Worm (Caenorhabditis elegans): ENCODE data around the gene eco-1.

The eco-1 gene

DNA sequence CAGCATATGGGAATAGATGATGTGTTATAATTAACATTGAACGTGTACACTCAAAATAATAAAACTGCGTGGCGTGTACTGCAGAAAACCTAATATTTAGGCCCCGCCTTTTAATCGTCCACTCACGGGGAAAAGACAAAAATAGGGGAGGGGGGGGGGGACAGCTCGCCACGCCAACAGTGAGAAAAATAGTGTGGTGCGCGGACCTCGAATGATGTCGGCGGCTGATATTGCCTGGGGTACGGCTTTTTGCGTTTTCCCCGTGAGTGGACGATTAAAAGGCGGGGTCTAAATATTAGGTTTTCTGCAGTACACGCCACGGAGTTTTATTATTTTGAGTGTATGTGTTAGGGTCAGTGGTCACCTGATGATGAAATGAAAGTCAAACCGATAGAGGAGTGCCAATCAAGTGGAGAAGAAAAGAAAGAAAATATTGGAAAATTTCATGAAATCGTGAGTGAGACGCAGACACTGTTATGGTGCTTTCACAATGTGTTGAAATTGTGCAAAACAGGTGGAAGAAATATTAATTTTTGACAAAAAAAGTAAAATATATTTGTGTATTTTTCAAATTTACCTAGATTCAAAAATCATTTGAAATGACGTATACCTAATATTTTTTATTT is 24.9 kb downstream of the eco-1 start:
- TF ChIP-seq lsy-2 (tag; optimal IDR thresholded peaks at IDR 0.05), result peak in 1 of 2 experiments; percentile 12
- TF ChIP-seq crh-2 (tag; optimal IDR thresholded peaks at IDR 0.05), result peak; percentile 11
- peak; percentile 57 for TF ChIP-seq nhr-129 (tag; optimal IDR thresholded peaks at IDR 0.05)

DNA sequence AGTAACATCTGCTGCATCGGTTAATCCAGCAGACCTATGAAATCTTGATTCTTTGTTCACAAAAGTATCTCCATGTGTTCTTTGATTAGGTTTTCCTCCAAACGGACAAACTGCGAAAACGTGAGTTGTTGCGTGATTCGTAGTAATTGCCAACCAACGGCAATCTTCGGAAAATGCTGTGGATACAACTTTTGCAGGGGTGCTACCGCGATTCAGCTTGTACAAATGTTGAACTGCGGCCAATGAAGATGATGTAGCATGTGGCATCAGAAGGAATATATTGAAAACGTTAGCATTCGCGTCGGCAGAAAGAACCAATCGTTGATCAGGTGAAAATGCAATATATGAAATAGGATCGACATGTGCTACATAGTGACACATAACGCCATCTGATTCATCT is 27.2 kb downstream of the eco-1 start:
- TF ChIP-seq unc-55 (GFP tag; optimal IDR thresholded peaks at IDR 0.05), result no peak
- no peak for TF ChIP-seq zag-1 (tag; optimal IDR thresholded peaks at IDR 0.05)
- TF ChIP-seq aly-2 (tag; optimal IDR thresholded peaks at IDR 0.05), result no peak
- no peak for TF ChIP-seq skn-1 (tag; optimal IDR thresholded peaks at IDR 0.05)
- no peak for TF ChIP-seq ama-1 (optimal IDR thresholded peaks at IDR 0.05)
- no peak for TF ChIP-seq crh-2 (tag; optimal IDR thresholded peaks at IDR 0.05)
- TF ChIP-seq ztf-1 (GFP tag; conservative IDR thresholded peaks at IDR 0.05), result no peak
- no peak for TF ChIP-seq lin-11 (tag; optimal IDR thresholded peaks at IDR 0.05)

DNA sequence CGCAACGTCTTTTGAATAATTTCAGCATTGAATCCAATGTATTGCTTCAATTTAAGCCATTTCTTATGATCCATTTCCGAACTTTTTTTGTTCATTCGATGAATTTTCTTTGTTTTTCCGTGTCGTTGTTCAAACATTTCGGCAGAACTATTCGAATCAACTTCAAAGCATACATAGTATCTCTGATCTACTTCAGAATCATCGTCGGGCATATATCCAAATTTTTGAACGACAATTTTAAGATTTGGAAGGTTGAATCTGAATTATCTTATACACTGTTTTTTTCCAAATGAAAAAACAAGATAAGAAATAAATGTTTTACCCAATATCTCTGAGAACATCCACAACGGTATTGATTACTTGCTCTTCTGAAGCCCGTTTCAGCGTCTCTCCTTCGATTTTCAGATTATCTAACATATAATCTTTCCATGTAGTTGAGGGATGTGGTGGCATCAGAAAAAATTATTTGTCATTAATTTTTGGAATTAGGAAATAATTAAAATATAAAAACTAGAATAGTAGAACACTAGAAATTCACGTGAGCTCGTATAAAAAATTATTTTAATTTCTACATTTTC is 29.7 kb downstream of the eco-1 start, which contains the start of gene lab-2:
TSS of gene lab-2 (minus strand) at position 453 of the 578 bp plus-strand sequence.
- no peak for TF ChIP-seq ceh-82 (tag; optimal IDR thresholded peaks at IDR 0.05)
- no peak for TF ChIP-seq mab-5 (tag; optimal IDR thresholded peaks at IDR 0.05)
- TF ChIP-seq ama-1 (optimal IDR thresholded peaks at IDR 0.05), result peak; percentile 36
- TF ChIP-seq nhr-25 (tag; optimal IDR thresholded peaks at IDR 0.05), result peak; percentile 48
- peak in 1 of 2 experiments; percentile 29 for TF ChIP-seq lsy-2 (tag; optimal IDR thresholded peaks at IDR 0.05)
- no peak for TF ChIP-seq nhr-77 (tag; optimal IDR thresholded peaks at IDR 0.05)
- no peak for TF ChIP-seq nhr-12 (tag; optimal IDR thresholded peaks at IDR 0.05)
- TF ChIP-seq nhr-21 (tag; optimal IDR thresholded peaks at IDR 0.05), result peak; percentile 30
- TF ChIP-seq lin-39 (tag; optimal IDR thresholded peaks at IDR 0.05), result no peak
- TF ChIP-seq crh-2 (tag; optimal IDR thresholded peaks at IDR 0.05), result peak; percentile 26

DNA sequence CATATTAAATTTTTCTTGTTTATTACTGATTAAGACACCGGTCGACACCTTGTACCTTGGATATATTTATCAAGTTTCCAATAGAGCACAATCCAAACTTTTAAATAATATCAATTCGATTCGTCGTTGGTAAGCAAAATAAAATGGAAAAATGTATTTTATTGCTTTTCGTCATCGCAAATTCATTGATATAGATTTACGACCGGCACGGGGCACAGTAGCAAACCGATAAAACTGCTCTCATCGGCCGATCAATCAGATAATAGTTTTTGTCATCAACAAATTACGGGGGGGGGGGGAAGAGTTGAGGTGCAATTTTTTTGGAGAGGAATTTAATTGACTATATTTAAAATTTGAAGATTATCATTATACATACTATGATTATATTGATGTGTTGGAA is 35.6 kb downstream of the eco-1 start:
- TF ChIP-seq fos-1 (tag; optimal IDR thresholded peaks at IDR 0.05), result peak; percentile 57
- no peak for TF ChIP-seq gmeb-1 (tag; optimal IDR thresholded peaks at IDR 0.05)

DNA sequence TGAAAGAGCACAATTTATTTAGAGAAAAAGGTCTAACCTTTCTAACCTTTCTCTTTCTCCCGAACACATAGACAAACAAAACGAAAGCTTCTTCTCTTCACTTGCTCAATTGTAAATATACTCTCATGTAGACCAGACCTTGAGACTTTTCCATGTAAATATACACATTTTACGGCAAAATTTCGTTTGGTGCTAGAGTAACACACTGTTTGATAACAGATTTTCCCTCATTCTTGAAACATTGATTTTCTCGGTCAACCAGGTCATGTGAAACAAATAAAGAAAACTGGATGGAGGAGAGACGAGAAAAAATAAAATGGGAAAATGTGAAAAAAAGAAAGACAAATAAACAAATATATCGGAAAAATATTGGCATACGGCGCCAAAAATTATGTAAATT is 36.9 kb downstream of the eco-1 start:
- TF ChIP-seq lin-11 (tag; optimal IDR thresholded peaks at IDR 0.05) (no peak), nhr-6 (tag; optimal IDR thresholded peaks at IDR 0.05) (no peak), skn-1 (tag; optimal IDR thresholded peaks at IDR 0.05) (no peak), F13H6.1 (tag; optimal IDR thresholded peaks at IDR 0.05) (peak; percentile 66), lin-13 (GFP tag; optimal IDR thresholded peaks at IDR 0.05) (no peak), unc-39 (tag; optimal IDR thresholded peaks at IDR 0.05) (no peak), nhr-25 (tag; optimal IDR thresholded peaks at IDR 0.05) (no peak), fos-1 (tag; optimal IDR thresholded peaks at IDR 0.05) (peak; percentile 8), lin-39 (tag; optimal IDR thresholded peaks at IDR 0.05) (no peak), dmd-4 (tag; optimal IDR thresholded peaks at IDR 0.05) (no peak), sma-9 (GFP tag; optimal IDR thresholded peaks at IDR 0.05) (peak; percentile 35), sma-9 (tag; optimal IDR thresholded peaks at IDR 0.05) (no peak), mdl-1 (tag; optimal IDR thresholded peaks at IDR 0.05) (no peak), crh-2 (tag; optimal IDR thresholded peaks at IDR 0.05) (peak; percentile 11), zag-1 (tag; optimal IDR thresholded peaks at IDR 0.05) (no peak), nhr-129 (tag; optimal IDR thresholded peaks at IDR 0.05) (peak; percentile 41)

DNA sequence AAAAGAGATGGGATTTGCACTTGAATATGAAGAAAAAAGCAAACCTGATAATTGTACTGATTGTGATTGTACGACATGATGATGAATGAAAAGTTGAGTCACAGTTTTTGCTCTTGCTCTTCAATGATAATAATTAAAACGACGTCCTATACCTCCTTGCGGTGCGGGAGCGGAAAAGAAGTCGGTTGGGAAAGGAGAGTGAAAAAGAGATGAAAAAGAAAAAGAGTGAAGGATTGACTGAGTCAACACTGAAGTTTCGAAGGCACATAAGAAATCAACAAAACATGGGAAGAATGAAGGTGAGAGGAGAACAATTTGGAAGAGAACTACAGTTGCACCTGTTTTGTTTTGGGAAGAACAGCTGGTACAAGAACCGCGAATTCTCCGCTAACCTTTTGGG is 39.5 kb downstream of the eco-1 start, which contains the start of gene F56C9.8:
TSS of gene F56C9.8 (minus strand) at position 120 of the 400 bp plus-strand sequence.
- TF ChIP-seq mbf-1 (tag; optimal IDR thresholded peaks at IDR 0.05) (no peak), nhr-129 (tag; optimal IDR thresholded peaks at IDR 0.05) (peak; percentile 9), fos-1 (tag; optimal IDR thresholded peaks at IDR 0.05) (peak; percentile 70), ztf-11 (tag; optimal IDR thresholded peaks at IDR 0.05) (no peak), alr-1 (tag; optimal IDR thresholded peaks at IDR 0.05) (no peak)

DNA sequence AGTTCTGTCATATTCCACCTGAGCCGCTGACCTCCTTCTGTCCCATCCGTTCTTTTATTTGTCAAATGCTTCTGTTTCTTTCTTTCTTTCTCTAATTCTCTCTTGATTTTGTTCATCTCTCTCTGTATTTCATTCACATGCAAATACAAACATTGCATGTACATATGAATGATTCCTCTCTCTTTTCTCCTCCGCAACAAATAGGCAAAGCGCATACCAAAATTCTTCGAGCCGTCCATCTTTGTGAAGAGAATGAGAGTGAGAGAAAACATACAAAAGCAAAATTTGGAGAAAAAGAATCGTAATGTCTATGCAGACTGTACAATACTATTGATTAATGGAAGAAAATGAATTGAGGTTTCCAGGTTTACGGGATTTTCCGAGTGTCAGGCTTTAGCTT is 41.5 kb downstream of the eco-1 start:
- TF ChIP-seq ceh-16 (tag; optimal IDR thresholded peaks at IDR 0.05), result no peak
- no peak for TF ChIP-seq R02D3.7 (tag; optimal IDR thresholded peaks at IDR 0.05)
- peak; percentile 18 for TF ChIP-seq crh-2 (tag; optimal IDR thresholded peaks at IDR 0.05)
- no peak for TF ChIP-seq snpc-4 (tag; optimal IDR thresholded peaks at IDR 0.05)
- TF ChIP-seq fos-1 (tag; optimal IDR thresholded peaks at IDR 0.05), result peak; percentile 38
- no peak for TF ChIP-seq gmeb-1 (tag; optimal IDR thresholded peaks at IDR 0.05)
- no peak for TF ChIP-seq nhr-77 (tag; optimal IDR thresholded peaks at IDR 0.05)
- TF ChIP-seq unc-62 (GFP tag; optimal IDR thresholded peaks at IDR 0.05), result no peak
- no peak for TF ChIP-seq lsy-2 (tag; optimal IDR thresholded peaks at IDR 0.05)
- no peak for TF ChIP-seq peb-1 (tag; optimal IDR thresholded peaks at IDR 0.05)

Measured in whole organism, L2 larva.